Fruit fly (Drosophila melanogaster) Kc167 (cell line): ENCODE data around the gene CG9616.

Experiments used
- Myc ChIP-seq: fragments of >200 bp; optimal IDR thresholded peaks from 2 replicates; lab custom pipeline; 2017; ENCODE audit warnings: missing external identifiers
- Sin3A ChIP-seq: fragments of >200 bp; optimal IDR thresholded peaks from 2 replicates; lab custom pipeline; 2018; ENCODE audit warnings: missing external identifiers
- h ChIP-seq: fragments of >200 bp; optimal IDR thresholded peaks from 3 replicates; lab custom pipeline; 2018; ENCODE audit warnings: missing external identifiers
- insv ChIP-seq: fragments of >200 bp; optimal IDR thresholded peaks from 3 replicates; lab custom pipeline; 2018; ENCODE audit warnings: missing external identifiers
- psq ChIP-seq: fragments of >200 bp; optimal IDR thresholded peaks from 2 replicates; lab custom pipeline; 2017; ENCODE audit warnings: missing external identifiers
- ttk ChIP-seq: sonication (Bioruptor generic); optimal IDR thresholded peaks from 2 replicates; lab custom pipeline; 2017; ENCODE audit warnings: missing external identifiers

The CG9616 gene

DNA sequence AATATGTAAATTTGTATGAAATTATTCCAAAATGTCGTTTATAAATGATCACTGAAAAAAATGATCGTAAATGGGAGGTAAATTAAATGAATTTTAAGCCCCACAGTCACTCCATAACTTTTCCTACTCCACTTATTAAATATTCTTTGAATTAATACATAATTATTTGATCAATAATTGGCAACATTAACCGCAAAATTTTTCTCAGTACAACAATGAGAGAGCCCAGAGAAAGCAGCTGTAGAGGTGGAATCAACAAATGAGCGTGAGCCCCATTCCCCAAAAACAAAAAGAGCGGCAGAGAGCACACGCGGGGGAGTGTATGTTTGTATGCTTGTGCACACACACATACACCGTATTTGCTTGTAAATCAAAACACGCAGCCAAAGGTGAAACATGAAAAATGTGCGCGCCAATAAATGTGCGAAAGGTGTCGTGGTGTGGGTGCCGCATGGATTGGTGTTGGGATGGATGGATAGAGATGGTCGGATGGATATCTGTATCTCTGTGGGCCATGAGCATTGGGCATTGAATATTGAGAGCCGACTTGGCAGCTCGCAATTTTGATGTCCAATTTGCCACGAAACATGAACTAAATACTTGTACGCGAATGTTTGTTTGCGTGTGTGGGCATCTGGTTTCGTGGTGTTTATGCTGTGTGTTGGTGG lies 38.6 kb upstream of the CG9616 start:
- no peak for TF ChIP-seq insv
- no peak for TF ChIP-seq psq (lab: Kevin White, UChicago)
- no peak for TF ChIP-seq h (lab: Kevin White, UChicago)
- TF ChIP-seq ttk (lab: Kevin White, UChicago) = no peak
- no peak for TF ChIP-seq Sin3A (lab: Kevin White, UChicago)
- no peak for TF ChIP-seq Myc (lab: Kevin White, UChicago)

DNA sequence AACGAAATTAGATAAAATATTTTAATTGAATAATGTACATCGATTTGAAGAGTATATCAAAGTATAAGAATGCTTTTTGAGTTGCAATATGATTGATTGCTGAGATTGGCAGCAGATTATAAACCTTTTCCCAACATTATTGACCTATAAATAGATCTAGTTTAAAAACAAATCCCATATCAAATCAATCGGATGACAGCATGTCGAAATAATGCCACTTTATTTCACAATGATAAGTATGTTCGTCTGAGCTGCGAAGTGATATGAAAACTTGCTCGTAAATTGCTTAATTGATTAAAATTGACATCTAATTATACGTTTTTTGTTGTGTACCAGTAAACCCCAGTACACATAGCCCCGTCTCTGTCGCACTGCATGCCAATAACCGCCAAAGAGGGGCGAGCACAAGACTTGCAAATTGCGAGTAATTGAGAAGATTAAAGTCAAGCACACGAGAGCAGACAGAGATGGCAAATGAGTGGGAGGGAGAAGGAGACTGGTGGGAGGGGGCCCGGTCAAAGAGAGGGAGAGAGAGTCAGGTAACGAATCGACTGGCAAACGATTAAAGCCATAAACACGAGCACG lies 37.9 kb upstream of the CG9616 start:
- TF ChIP-seq Sin3A (lab: Kevin White, UChicago) (no peak), ttk (lab: Kevin White, UChicago) (no peak), insv (no peak), psq (lab: Kevin White, UChicago) (no peak), Myc (lab: Kevin White, UChicago) (no peak), h (lab: Kevin White, UChicago) (no peak)

DNA sequence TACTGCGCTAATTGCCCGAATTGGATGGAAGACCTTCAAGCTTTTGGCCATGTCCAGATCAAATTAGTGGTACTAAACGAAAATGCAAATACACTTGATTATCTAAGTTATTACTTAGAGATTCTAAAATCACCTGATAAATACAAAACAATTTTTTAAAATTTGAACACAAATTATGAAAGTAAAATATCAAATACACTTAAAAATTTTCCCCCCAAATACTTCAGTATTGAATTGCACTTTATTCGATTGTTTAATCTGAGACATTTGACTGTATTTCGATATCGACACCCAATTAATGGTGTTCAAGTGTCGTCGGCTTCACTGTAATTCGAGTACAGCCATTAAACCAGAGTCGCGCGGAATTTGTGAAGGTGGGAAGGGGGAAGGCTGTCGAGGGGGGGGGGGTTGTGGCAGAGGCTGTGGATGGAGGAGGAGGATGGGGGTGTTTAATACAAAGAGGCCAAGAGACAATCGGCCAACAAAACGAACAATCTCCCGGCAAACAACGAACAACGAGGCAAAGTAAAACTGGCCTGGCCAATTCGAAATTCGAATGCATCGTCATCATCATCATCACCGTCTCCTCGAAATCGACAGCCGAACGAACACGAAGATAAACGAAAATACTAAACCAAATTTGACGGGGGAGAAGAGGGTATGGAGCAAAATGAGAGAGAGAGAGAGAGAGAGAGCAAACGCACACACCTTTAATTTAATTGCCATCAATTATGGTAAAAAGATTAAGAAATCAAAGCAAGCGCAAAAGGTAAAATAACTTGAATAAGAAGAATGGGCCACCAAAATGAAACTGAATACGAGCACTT lies 37.2 kb upstream of the CG9616 start:
- TF ChIP-seq Myc (lab: Kevin White, UChicago) = no peak
- no peak for TF ChIP-seq insv
- TF ChIP-seq h (lab: Kevin White, UChicago) = no peak
- no peak for TF ChIP-seq Sin3A (lab: Kevin White, UChicago)
- TF ChIP-seq ttk (lab: Kevin White, UChicago) = no peak
- TF ChIP-seq psq (lab: Kevin White, UChicago) = no peak

DNA sequence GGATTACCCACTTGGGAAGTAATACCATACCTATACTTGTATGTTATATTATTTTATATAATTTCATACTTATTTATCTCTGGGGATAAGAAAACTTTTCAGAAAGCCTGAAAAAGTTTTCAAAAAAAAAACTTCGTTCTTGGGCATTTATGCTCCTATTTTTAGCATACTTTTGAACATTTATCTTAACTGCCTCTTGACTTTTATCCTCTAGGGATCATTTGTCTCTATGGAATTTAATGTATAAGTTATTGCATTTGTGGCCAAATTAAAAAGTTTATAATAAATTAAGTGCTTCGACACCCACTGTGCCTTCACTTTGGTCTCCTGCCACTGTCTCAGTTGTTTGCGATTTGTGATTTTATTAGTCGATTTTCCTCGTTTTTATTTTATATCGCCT lies 35.1 kb upstream of the CG9616 start:
- TF ChIP-seq psq (lab: Kevin White, UChicago) (no peak), Sin3A (lab: Kevin White, UChicago) (no peak), ttk (lab: Kevin White, UChicago) (no peak), h (lab: Kevin White, UChicago) (no peak), Myc (lab: Kevin White, UChicago) (no peak), insv (no peak)

DNA sequence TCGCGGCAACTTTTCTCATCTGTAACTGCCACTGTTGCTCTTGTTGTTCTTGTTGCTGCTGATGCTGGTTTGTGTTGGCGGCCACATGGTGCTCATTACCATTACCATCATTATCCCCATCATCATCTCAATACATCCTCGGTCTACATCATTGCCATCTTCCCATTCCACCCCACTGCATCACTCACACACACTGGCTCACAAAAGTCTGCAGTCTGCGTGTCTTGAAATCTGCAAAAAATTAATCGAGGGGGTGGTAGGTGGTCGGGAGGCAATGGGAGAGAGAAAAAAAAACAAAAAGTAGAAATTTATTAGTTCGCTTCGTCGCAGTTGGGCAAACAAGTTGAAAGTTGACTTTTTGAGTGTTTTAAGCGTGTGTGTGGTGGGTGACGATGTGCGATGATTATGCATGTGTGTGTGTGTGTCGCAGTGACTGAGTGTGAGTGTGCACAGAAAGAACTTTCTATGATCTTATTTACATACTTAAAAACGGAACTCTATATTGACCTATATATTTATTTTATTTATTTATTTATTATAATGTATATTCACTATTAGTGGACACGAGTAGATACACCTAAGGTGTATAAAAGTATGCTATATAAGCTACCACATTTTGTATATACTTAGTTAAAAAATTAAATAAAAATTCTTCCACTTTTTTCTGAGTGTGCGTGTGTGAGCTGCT lies 34.2 kb upstream of the CG9616 start:
- TF ChIP-seq Sin3A (lab: Kevin White, UChicago) (no peak), ttk (lab: Kevin White, UChicago) (no peak), h (lab: Kevin White, UChicago) (no peak), Myc (lab: Kevin White, UChicago) (no peak), psq (lab: Kevin White, UChicago) (no peak), insv (no peak)

DNA sequence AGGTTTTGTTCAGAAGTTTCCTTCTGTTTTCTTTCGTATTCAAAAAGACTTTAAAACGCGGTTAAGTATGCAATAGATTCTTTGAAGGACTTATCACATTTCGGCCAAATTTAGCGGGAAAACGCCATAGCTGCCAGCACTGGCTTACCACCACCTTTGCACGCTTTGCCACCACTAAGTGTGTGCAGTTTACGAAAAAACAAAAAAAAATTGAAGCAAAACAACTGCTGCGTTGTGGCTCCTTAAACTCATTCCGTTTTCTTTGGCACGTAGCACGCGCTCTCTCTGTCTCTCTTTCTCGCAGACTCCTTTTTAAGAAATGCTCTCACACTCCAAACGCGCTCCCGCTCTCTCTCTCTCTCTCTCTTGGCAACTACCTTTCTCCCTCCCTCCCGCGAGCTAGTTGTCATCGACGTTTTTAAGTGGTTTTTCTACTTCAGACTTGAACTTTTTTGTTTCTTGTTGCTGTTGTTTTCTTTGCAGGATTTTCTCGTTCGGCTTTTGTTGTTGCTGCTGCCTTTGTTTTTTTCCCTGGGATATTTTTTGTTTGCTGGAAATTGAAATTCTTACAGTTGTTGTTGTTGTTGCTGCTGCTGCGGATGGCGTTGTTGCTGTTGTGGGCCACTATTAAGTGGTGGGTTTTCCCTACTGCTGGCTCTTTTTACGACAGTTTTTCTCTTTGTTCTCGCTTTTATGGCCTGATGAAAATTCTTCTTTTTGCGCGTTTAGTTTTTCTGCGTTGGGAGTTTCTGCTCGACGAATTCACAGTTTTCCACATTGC lies 33.4 kb upstream of the CG9616 start:
- TF ChIP-seq Myc (lab: Kevin White, UChicago) (no peak), ttk (lab: Kevin White, UChicago) (no peak), insv (no peak), h (lab: Kevin White, UChicago) (no peak), Sin3A (lab: Kevin White, UChicago) (no peak), psq (lab: Kevin White, UChicago) (no peak)

DNA sequence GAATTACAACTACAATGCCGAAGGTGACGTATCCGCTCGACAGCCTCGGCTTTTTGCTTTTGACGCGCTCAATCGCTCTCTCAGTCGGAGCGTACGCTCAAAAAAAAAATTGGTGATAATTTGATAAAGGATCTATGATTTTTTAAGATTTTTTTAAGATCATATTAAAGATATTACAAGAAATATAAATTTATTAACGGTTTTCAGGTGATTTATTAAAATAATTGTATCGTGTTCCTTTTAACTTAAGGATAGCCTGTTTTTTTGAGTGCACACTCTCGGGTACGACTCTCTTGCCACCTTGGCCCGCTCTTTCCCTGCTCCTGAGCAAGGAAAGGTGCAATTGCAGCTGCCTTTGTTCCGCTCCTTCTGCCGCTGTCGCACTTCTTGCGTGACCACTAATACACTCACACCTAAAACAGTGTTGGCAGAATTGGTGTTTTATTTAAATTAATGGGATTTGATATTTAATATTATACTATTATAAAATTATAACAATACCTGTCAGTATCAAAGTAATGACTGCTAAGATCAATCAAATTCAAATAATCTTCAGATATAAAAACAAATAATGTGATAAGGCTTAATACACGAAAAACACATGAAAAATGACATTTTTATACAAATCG lies 32.7 kb upstream of the CG9616 start:
- TF ChIP-seq Sin3A (lab: Kevin White, UChicago) = no peak
- TF ChIP-seq insv = no peak
- no peak for TF ChIP-seq h (lab: Kevin White, UChicago)

DNA sequence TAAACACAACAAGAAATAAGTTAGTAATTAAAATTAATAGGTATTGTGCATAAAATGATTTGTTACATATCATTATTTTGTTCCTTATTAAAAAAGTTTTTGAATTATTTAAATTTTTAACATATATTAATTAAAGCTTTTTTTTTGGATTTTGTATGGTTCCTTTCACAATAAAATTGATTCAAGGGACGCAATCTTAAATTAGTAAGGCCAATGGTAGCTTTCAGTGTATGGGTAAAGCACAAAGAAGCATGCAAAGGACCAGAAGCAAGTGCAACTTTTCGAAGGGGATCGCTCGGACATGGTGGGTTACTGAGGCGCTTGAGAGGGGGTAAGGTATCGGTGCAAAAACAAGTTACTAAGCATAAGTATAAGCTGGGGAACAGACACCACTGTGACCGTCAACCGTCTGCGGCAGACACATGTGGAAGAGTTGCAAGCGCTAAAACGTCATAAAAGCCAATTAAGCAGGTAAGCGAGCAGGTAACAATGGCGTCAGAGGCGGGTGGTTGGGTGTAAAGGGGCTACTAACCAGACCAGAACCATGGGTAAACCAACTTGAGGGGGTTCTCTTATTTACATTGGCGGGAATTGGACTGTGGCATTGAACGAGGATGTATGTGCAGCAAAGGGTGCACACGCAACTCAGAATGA lies 30.4 kb upstream of the CG9616 start:
- TF ChIP-seq Myc (lab: Kevin White, UChicago) (no peak), psq (lab: Kevin White, UChicago) (no peak), h (lab: Kevin White, UChicago) (no peak), insv (no peak), ttk (lab: Kevin White, UChicago) (no peak), Sin3A (lab: Kevin White, UChicago) (no peak)

DNA sequence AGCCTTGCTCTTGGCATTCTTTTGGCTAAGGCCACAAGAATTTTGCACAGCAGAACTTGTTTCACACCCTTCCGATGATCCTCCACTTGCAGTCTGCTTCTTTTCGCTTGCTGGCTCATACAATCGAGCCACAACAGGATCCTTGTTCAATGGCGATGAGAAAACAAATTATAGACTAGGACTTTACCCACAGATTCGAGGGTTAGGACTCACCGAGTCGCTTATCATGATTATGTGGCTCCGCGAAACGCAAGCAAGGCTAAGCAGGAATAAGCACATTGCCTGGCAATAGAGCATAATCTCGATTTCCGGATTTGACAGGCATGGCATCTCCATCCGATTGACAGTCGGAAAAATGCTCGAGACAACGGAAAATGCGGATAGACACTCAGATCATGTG lies 16.8 kb upstream of the CG9616 start, which contains the start of the genes CG14839 and CG14841:
CG14839 (plus strand) TSS at position 301 of the 400 bp plus-strand sequence.
CG14841 (minus strand) TSS at position 332 of the 400 bp plus-strand sequence.
- TF ChIP-seq insv (no peak), ttk (lab: Kevin White, UChicago) (no peak), h (lab: Kevin White, UChicago) (no peak), Sin3A (lab: Kevin White, UChicago) (no peak), Myc (lab: Kevin White, UChicago) (no peak), psq (lab: Kevin White, UChicago) (no peak)

DNA sequence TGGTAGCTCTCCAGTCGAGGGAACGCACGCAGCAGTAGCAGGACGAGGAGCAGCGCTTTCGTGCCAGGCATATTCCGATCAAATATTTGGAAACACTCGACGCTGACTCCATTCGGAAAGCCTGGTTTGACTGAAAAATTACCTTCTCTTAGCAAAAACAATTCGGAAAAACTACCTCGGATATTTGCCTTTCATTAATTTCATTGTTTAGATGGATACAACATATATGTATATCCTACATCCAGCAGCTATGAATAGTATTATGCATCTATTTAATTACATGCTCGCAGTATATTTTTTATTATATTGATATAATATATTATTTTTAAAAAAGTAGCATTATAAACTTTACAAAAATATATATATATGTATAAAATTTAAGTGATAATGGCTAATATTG lies 15.8 kb upstream of the CG9616 start, which contains the start of gene CG14840:
CG14840 (minus strand) TSS at position 101 of the 400 bp plus-strand sequence.
- TF ChIP-seq ttk (lab: Kevin White, UChicago) = no peak
- TF ChIP-seq insv = no peak
- TF ChIP-seq psq (lab: Kevin White, UChicago) = no peak
- no peak for TF ChIP-seq h (lab: Kevin White, UChicago)
- no peak for TF ChIP-seq Sin3A (lab: Kevin White, UChicago)
- no peak for TF ChIP-seq Myc (lab: Kevin White, UChicago)
